Fruit fly (Drosophila melanogaster) whole organism, prepupa: ENCODE data around the gene CG15641.

Experiments
- Blimp-1 ChIP-seq: fragments of 200-800 bp; sonication (Bioruptor generic); optimal IDR thresholded peaks from 3 replicates; lab custom pipeline; 2017; ENCODE audit warnings: missing biosample characterization, missing genetic modification characterization, mild to moderate bottlenecking, moderate library complexity, missing genetic modification reagents
- CG10631 ChIP-seq: fragments of 200-800 bp; sonication (Bioruptor generic); optimal IDR thresholded peaks from 2 replicates; lab custom pipeline; 2016; ENCODE audit warnings: missing biosample characterization, missing genetic modification characterization
- CG10669 ChIP-seq: fragments of 200-800 bp; sonication (Bioruptor generic); optimal IDR thresholded peaks from 3 replicates; lab custom pipeline; 2018; ENCODE audit warnings: missing biosample characterization, mild to moderate bottlenecking, missing genetic modification characterization, moderate library complexity
- CG11294 ChIP-seq: fragments of 200-800 bp; sonication (Bioruptor generic); IDR thresholded peaks from 2 replicates; pipeline ENCODE4 v1.3.6; 2022; ENCODE audit warnings: missing biosample characterization, missing genetic modification characterization
- CG11762 ChIP-seq: fragments of 200-800 bp; sonication (Bioruptor generic); optimal IDR thresholded peaks from 3 replicates; lab custom pipeline; 2016; ENCODE audit warnings: missing biosample characterization, missing genetic modification characterization; ENCODE audit not compliant: insufficient read depth
- CG15336 ChIP-seq: fragments of 200-800 bp; sonication (Bioruptor generic); IDR thresholded peaks from 2 replicates; pipeline ENCODE4 v1.3.6; 2022; ENCODE audit warnings: missing biosample characterization, missing genetic modification characterization
- CG3032 ChIP-seq: fragments of 200-800 bp; optimal IDR thresholded peaks from 2 replicates; lab custom pipeline; 2019; ENCODE audit warnings: missing biosample characterization, mild to moderate bottlenecking, missing genetic modification characterization, moderate library complexity
- CG3919 ChIP-seq: fragments of 200-800 bp; sonication (Bioruptor generic); optimal IDR thresholded peaks from 3 replicates; lab custom pipeline; 2016; ENCODE audit warnings: missing biosample characterization, missing genetic modification characterization
- CG6163 ChIP-seq: fragments of 200-800 bp; sonication (Bioruptor generic); IDR thresholded peaks from 3 replicates; pipeline ENCODE4 v1.3.6; 2022; ENCODE audit warnings: missing biosample characterization, missing genetic modification characterization
- CG6276 ChIP-seq: fragments of 200-800 bp; sonication (Bioruptor generic); optimal IDR thresholded peaks from 2 replicates; lab custom pipeline; 2017; ENCODE audit warnings: missing biosample characterization, mild to moderate bottlenecking, missing genetic modification characterization
- CG6792 ChIP-seq: fragments of 200-800 bp; sonication (Bioruptor generic); optimal IDR thresholded peaks from 3 replicates; lab custom pipeline; 2016; ENCODE audit warnings: missing biosample characterization, missing genetic modification characterization
- CG6808 ChIP-seq: fragments of 200-800 bp; sonication (Bioruptor generic); optimal IDR thresholded peaks from 3 replicates; lab custom pipeline; 2017; ENCODE audit warnings: missing biosample characterization, missing genetic modification characterization, mild to moderate bottlenecking, moderate library complexity, missing genetic modification reagents
- CG6854 ChIP-seq: fragments of 200-800 bp; sonication (Bioruptor generic); optimal IDR thresholded peaks from 2 replicates; lab custom pipeline; 2017; ENCODE audit warnings: missing biosample characterization, mild to moderate bottlenecking, missing genetic modification characterization
- CG7368 ChIP-seq: fragments of 200-800 bp; sonication (Bioruptor generic); optimal IDR thresholded peaks from 3 replicates; lab custom pipeline; 2016; ENCODE audit warnings: missing biosample characterization, missing genetic modification characterization
- CG8119 ChIP-seq: fragments of 200-800 bp; sonication (Bioruptor generic); IDR thresholded peaks from 3 replicates; pipeline ENCODE4 v1.3.6; 2022; ENCODE audit warnings: missing biosample characterization, missing genetic modification characterization
- Eip75B ChIP-seq: fragments of 200-800 bp; sonication (Bioruptor generic); optimal IDR thresholded peaks from 3 replicates; lab custom pipeline; 2016; ENCODE audit warnings: missing biosample characterization, missing genetic modification characterization
- Eip78C ChIP-seq: fragments of 200-800 bp; sonication (Bioruptor generic); peaks from one replicate; lab custom pipeline; 2016; ENCODE audit warnings: missing biosample characterization, missing genetic modification characterization
- Ets96B ChIP-seq: fragments of 200-800 bp; optimal IDR thresholded peaks from 2 replicates; lab custom pipeline; 2019; ENCODE audit warnings: missing biosample characterization, mild to moderate bottlenecking, missing genetic modification characterization, moderate library complexity
- Hr39 ChIP-seq: fragments of 200-800 bp; sonication (Bioruptor generic); optimal IDR thresholded peaks from 2 replicates; lab custom pipeline; 2016; ENCODE audit warnings: missing biosample characterization, missing genetic modification characterization
- Hr4 ChIP-seq: fragments of 200-800 bp; sonication (Bioruptor generic); optimal IDR thresholded peaks from 3 replicates; lab custom pipeline; 2016; ENCODE audit warnings: missing biosample characterization, missing genetic modification characterization
- OdsH ChIP-seq: fragments of 200-800 bp; sonication (Bioruptor generic); optimal IDR thresholded peaks from 3 replicates; lab custom pipeline; 2016; ENCODE audit warnings: missing biosample characterization, missing genetic modification characterization
- Smox ChIP-seq: fragments of 200-800 bp; sonication (Bioruptor generic); optimal IDR thresholded peaks from 3 replicates; lab custom pipeline; 2016; ENCODE audit warnings: missing biosample characterization, missing genetic modification characterization
- Sox102F ChIP-seq: fragments of 200-800 bp; sonication (Bioruptor generic); optimal IDR thresholded peaks from 2 replicates; lab custom pipeline; 2016; ENCODE audit warnings: missing biosample characterization, mild to moderate bottlenecking, missing genetic modification characterization
- Sox14 ChIP-seq: fragments of 200-800 bp; sonication (Bioruptor generic); optimal IDR thresholded peaks from 3 replicates; lab custom pipeline; 2016; ENCODE audit warnings: missing biosample characterization, missing genetic modification characterization
- achi ChIP-seq: fragments of 200-800 bp; sonication (Bioruptor generic); optimal IDR thresholded peaks from 3 replicates; lab custom pipeline; 2016; ENCODE audit warnings: missing biosample characterization, missing genetic modification characterization
- dac ChIP-seq: fragments of 200-800 bp; sonication (Bioruptor generic); optimal IDR thresholded peaks from 2 replicates; lab custom pipeline; 2017; ENCODE audit warnings: missing biosample characterization, mild to moderate bottlenecking, missing genetic modification characterization
- dsx ChIP-seq: fragments of 200-800 bp; optimal IDR thresholded peaks from 3 replicates; lab custom pipeline; 2019; ENCODE audit warnings: missing biosample characterization, mild to moderate bottlenecking, missing genetic modification characterization, moderate library complexity; ENCODE audit not compliant: poor library complexity, severe bottlenecking
- eg ChIP-seq: fragments of 200-800 bp; sonication (Bioruptor generic); IDR thresholded peaks from 3 replicates; pipeline ENCODE4 v1.3.6; 2022; ENCODE audit warnings: missing biosample characterization, missing genetic modification characterization
- fd59A ChIP-seq: fragments of 200-800 bp; sonication (Bioruptor generic); optimal IDR thresholded peaks from 2 replicates; lab custom pipeline; 2017; ENCODE audit warnings: missing biosample characterization, mild to moderate bottlenecking, missing genetic modification characterization, missing genetic modification reagents
- fd85E ChIP-seq: fragments of 200-800 bp; sonication (Bioruptor generic); optimal IDR thresholded peaks from 3 replicates; lab custom pipeline; 2016; ENCODE audit warnings: missing biosample characterization, missing genetic modification characterization
- fkh ChIP-seq: fragments of 200-800 bp; sonication (Bioruptor generic); optimal IDR thresholded peaks from 3 replicates; lab custom pipeline; 2017; ENCODE audit warnings: missing biosample characterization, mild to moderate bottlenecking, missing genetic modification characterization, moderate library complexity
- spab ChIP-seq: fragments of 200-800 bp; sonication (Bioruptor generic); optimal IDR thresholded peaks from 2 replicates; lab custom pipeline; 2017; ENCODE audit warnings: missing biosample characterization, mild to moderate bottlenecking, missing genetic modification characterization, missing genetic modification reagents
- ss ChIP-seq, 2 experiments: fragments of 200-800 bp; sonication (Bioruptor generic); optimal IDR thresholded peaks; 2 replicates in 1 of 2; 3 replicates in 1 of 2; lab custom pipeline; 2017 to 2018; ENCODE audit warnings: mild to moderate bottlenecking in 2 of 2, missing biosample characterization in 2 of 2, missing genetic modification characterization in 2 of 2, moderate library complexity in 1 of 2
- svp ChIP-seq: fragments of 200-800 bp; sonication (Bioruptor generic); peaks from one replicate; lab custom pipeline; 2016; ENCODE audit warnings: missing biosample characterization, missing genetic modification characterization
- topi ChIP-seq: fragments of 200-800 bp; sonication (Bioruptor generic); optimal IDR thresholded peaks from 3 replicates; lab custom pipeline; 2016; ENCODE audit warnings: missing biosample characterization, missing genetic modification characterization

The CG15641 gene

DNA sequence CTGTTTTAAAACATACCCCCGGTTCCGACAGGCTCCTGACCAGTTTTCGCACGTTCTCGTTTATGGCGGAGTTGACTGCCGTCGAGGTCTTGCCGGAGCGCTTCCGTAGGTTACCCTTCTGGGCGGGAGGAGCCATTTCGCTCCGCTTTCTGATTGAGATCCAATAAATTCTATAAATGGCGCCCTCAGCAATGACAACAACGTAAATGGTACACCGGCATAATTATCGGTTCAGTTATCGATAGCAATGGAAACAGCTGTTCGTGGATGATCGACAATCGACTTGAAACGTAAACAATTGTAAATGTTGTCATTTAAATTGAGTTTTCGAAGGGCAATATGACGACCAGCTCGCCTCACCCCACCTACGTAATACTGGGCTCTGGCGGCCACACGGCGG, 4.2 kb downstream of the CG15641 start, which contains the start of the genes Grip128 and Alg14:
Gene Grip128, minus strand, starts transcription at position 216 of the 400 bp plus-strand sequence.
Gene Alg14, plus strand, starts transcription at position 261 of the 400 bp plus-strand sequence.
- TF ChIP-seq CG15336 (GFP tag; lab: Robert Waterston, UW) (no peak), Eip78C (GFP tag; lab: Kevin White, UChicago) (no peak), Hr39 (GFP tag; lab: Kevin White, UChicago) (no peak), Sox102F (GFP tag; lab: Kevin White, UChicago) (no peak), CG7368 (GFP tag; lab: Kevin White, UChicago) (no peak), Smox (GFP tag; lab: Kevin White, UChicago) (no peak), Eip75B (GFP tag; lab: Kevin White, UChicago) (no peak), CG10631 (GFP tag; lab: Kevin White, UChicago) (no peak), CG8119 (GFP tag; lab: Robert Waterston, UW) (no peak), dac (no peak), CG10669 (GFP tag; lab: Kevin White, UChicago) (no peak)

DNA sequence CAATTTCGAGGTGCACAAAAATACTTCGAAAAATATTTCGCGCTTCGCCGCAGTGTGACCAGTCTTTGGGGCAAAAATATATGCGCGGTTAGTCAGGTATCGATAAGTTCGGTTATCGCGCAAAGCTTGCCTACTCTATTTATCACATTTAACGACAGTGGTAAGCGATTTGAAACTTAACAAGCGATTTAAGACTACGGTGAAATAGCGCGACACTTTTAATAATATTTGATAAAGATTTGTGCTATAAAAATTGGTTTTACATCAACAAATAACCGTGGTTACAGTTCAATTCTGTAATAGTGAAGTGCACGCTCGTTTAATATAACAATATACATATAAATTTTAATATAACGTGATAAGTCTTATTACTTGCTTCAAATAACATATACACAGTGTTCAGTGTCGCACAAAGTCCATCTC, 7.7 kb downstream of the CG15641 start, which contains the start of gene mh:
Gene mh, minus strand, starts transcription at position 34 of the 423 bp plus-strand sequence.
- 0 out of 3 replicates have a peak, but pooled peaks have one; percentile 22 for TF ChIP-seq eg (GFP tag; lab: Robert Waterston, UW)
- no peak for TF ChIP-seq CG10631 (GFP tag; lab: Kevin White, UChicago)

- no peak for TF ChIP-seq svp
- peak; percentile 7 for TF ChIP-seq dsx (GFP tag; lab: Kevin White, UChicago)
- TF ChIP-seq, all 60 proteins: peak for 1
Measured at dm6 chrX:15475791-15476190, 8.1 kb downstream of the CG15641 start, which contains the start of gene CG6324. TSS of gene CG6324 (plus strand) at chrX:15476091.

dm6 chrX:15482236-15482660, 14.6 kb downstream of the CG15641 start, which contains the start of gene CG6340:
TSS of gene CG6340 (plus strand) at chrX:15482374.
- TF ChIP-seq CG6854 (GFP tag; lab: Kevin White, UChicago) (peak; percentile 18), Ets96B (tag; lab: Kevin White, UChicago) (peak; percentile 13), fd85E (GFP tag; lab: Kevin White, UChicago) (no peak), CG6276 (GFP tag; lab: Kevin White, UChicago) (no peak), ss (GFP tag; optimal IDR thresholded peaks at IDR 0.05; lab: Kevin White, UChicago) (peak; percentile 36 to 66), Hr4 (GFP tag; lab: Kevin White, UChicago) (no peak), Eip78C (GFP tag; lab: Kevin White, UChicago) (no peak), CG11294 (GFP tag; lab: Robert Waterston, UW) (no peak), OdsH (no peak), CG6808 (GFP tag; lab: Kevin White, UChicago) (peak; percentile 41), CG10669 (GFP tag; lab: Kevin White, UChicago) (no peak), Sox14 (peak; percentile 13), achi (GFP tag; lab: Kevin White, UChicago) (no peak), CG3032 (tag; lab: Kevin White, UChicago) (no peak), Blimp-1 (GFP tag; lab: Kevin White, UChicago) (no peak), CG8119 (GFP tag; lab: Robert Waterston, UW) (no peak), spab (no peak), Eip75B (GFP tag; lab: Kevin White, UChicago) (no peak), fd59A (GFP tag; lab: Kevin White, UChicago) (no peak), CG6163 (0 out of 3 replicates have a peak, but pooled peaks have one; percentile 25), CG6792 (GFP tag; lab: Kevin White, UChicago) (no peak), dac (no peak), CG10631 (GFP tag; lab: Kevin White, UChicago) (no peak), dsx (GFP tag; lab: Kevin White, UChicago) (peak; percentile 5), Sox102F (GFP tag; lab: Kevin White, UChicago) (no peak), CG3919 (GFP tag; lab: Kevin White, UChicago) (no peak), topi (no peak), fkh (GFP tag; lab: Kevin White, UChicago) (peak; percentile 22), svp (no peak), CG11762 (GFP tag; lab: Kevin White, UChicago) (no peak)
- TF ChIP-seq, all 60 proteins: peak for 8
